Worm (Caenorhabditis elegans) whole organism, L2 larva: ENCODE results near the gene hen-1.

Source experiments
- C34F6.9 ChIP-seq: fragments of 150-350 bp; optimal IDR thresholded peaks from 2 replicates; lab custom pipeline; 2014; ENCODE audit warnings: missing biosample characterization, missing genetic modification characterization
- F13H6.1 ChIP-seq: sonication (generic microtip); optimal IDR thresholded peaks from 2 replicates; lab custom pipeline; 2016; ENCODE audit warnings: missing genetic modification characterization, missing compliant biosample characterization
- R02D3.7 ChIP-seq: fragments of 150-350 bp; optimal IDR thresholded peaks from 2 replicates; lab custom pipeline; 2014; ENCODE audit warnings: missing biosample characterization, missing genetic modification characterization
- ZK546.5 ChIP-seq: sonication (generic microtip); optimal IDR thresholded peaks from 2 replicates; lab custom pipeline; 2017; ENCODE audit warnings: missing biosample characterization, missing genetic modification characterization
- alr-1 ChIP-seq: fragments of 150-350 bp; optimal IDR thresholded peaks from 2 replicates; lab custom pipeline; 2014; ENCODE audit warnings: missing biosample characterization, missing genetic modification characterization
- ama-1 ChIP-seq: fragments of 150-350 bp; optimal IDR thresholded peaks from 2 replicates; lab custom pipeline; 2018; ENCODE audit warnings: inconsistent platforms
- blmp-1 ChIP-seq: sonication (generic microtip); optimal IDR thresholded peaks from 2 replicates; lab custom pipeline; 2017; ENCODE audit warnings: missing genetic modification characterization, mild to moderate bottlenecking, missing compliant biosample characterization, antibody characterized with exemption, moderate library complexity; ENCODE audit not compliant: insufficient read depth
- ceh-16 ChIP-seq: fragments of 150-350 bp; optimal IDR thresholded peaks from 2 replicates; lab custom pipeline; 2014; ENCODE audit warnings: missing biosample characterization, missing genetic modification characterization
- crh-2 ChIP-seq: sonication (generic microtip); optimal IDR thresholded peaks from 2 replicates; lab custom pipeline; 2017; ENCODE audit warnings: missing biosample characterization, missing genetic modification characterization
- dmd-4 ChIP-seq: sonication (generic microtip); optimal IDR thresholded peaks from 2 replicates; lab custom pipeline; 2017; ENCODE audit warnings: missing biosample characterization, missing genetic modification characterization
- egl-27 ChIP-seq: sonication (generic microtip); optimal IDR thresholded peaks from 3 replicates; lab custom pipeline; 2017; ENCODE audit warnings: missing biosample characterization, missing genetic modification reagents, missing genetic modification characterization
- elt-1 ChIP-seq: fragments of 150-350 bp; optimal IDR thresholded peaks from 2 replicates; lab custom pipeline; 2014; ENCODE audit warnings: missing biosample characterization, missing genetic modification characterization
- elt-3 ChIP-seq: sonication (generic microtip); optimal IDR thresholded peaks from 2 replicates; lab custom pipeline; 2017; ENCODE audit warnings: missing biosample characterization, missing genetic modification characterization
- fos-1 ChIP-seq: fragments of 150-350 bp; optimal IDR thresholded peaks from 2 replicates; lab custom pipeline; 2014; ENCODE audit warnings: missing biosample characterization, missing genetic modification characterization
- lin-13 ChIP-seq: fragments of 150-350 bp; optimal IDR thresholded peaks from 2 replicates; lab custom pipeline; 2014; ENCODE audit warnings: missing biosample characterization, missing genetic modification reagents, missing genetic modification characterization
- lin-39 ChIP-seq: fragments of 150-350 bp; optimal IDR thresholded peaks from 2 replicates; lab custom pipeline; 2014; ENCODE audit warnings: missing biosample characterization, missing genetic modification reagents, missing genetic modification characterization
- lsy-2 ChIP-seq, 2 experiments: fragments of 150-350 bp in 1 of 2; sonication (generic microtip) in 1 of 2; optimal IDR thresholded peaks; 2 replicates each; lab custom pipeline; 2014 to 2017; ENCODE audit warnings: missing biosample characterization in 2 of 2, missing genetic modification characterization in 2 of 2
- mab-5 ChIP-seq: fragments of 150-350 bp; optimal IDR thresholded peaks from 2 replicates; lab custom pipeline; 2014; ENCODE audit warnings: missing biosample characterization, missing genetic modification characterization
- nhr-10 ChIP-seq: sonication (generic microtip); optimal IDR thresholded peaks from 2 replicates; lab custom pipeline; 2017; ENCODE audit warnings: missing biosample characterization, missing genetic modification characterization
- nhr-11 ChIP-seq: fragments of 150-350 bp; optimal IDR thresholded peaks from 2 replicates; lab custom pipeline; 2014; ENCODE audit warnings: missing biosample characterization, missing genetic modification characterization
- nhr-12 ChIP-seq: fragments of 150-350 bp; optimal IDR thresholded peaks from 2 replicates; lab custom pipeline; 2014; ENCODE audit warnings: missing biosample characterization, missing genetic modification characterization
- nhr-21 ChIP-seq: fragments of 150-350 bp; optimal IDR thresholded peaks from 2 replicates; lab custom pipeline; 2014; ENCODE audit warnings: missing biosample characterization, missing genetic modification characterization
- nhr-23 ChIP-seq: fragments of 150-350 bp; optimal IDR thresholded peaks from 2 replicates; lab custom pipeline; 2014; ENCODE audit warnings: missing biosample characterization, missing genetic modification reagents, missing genetic modification characterization
- nhr-25 ChIP-seq: fragments of 150-350 bp; sonication (generic microtip); optimal IDR thresholded peaks from 3 replicates; lab custom pipeline; 2014; ENCODE audit warnings: missing biosample characterization, missing genetic modification characterization
- nhr-6 ChIP-seq: fragments of 150-350 bp; optimal IDR thresholded peaks from 2 replicates; lab custom pipeline; 2014; ENCODE audit warnings: missing biosample characterization, missing genetic modification characterization
- nhr-77 ChIP-seq: fragments of 150-350 bp; optimal IDR thresholded peaks from 2 replicates; lab custom pipeline; 2014; ENCODE audit warnings: missing biosample characterization, missing genetic modification characterization
- peb-1 ChIP-seq: fragments of 150-350 bp; optimal IDR thresholded peaks from 2 replicates; lab custom pipeline; 2014; ENCODE audit warnings: missing biosample characterization, missing genetic modification characterization
- sma-9 ChIP-seq, 2 experiments: fragments of 150-350 bp in 1 of 2; sonication (generic microtip) in 1 of 2; optimal IDR thresholded peaks; 2 replicates each; lab custom pipeline; 2014 to 2016; ENCODE audit warnings: missing genetic modification characterization in 2 of 2, mild to moderate bottlenecking in 1 of 2, missing biosample characterization in 1 of 2, missing compliant biosample characterization in 1 of 2, missing genetic modification reagents in 1 of 2, moderate library complexity in 1 of 2
- snpc-4 ChIP-seq: fragments of 150-350 bp; optimal IDR thresholded peaks from 2 replicates; lab custom pipeline; 2014; ENCODE audit warnings: missing biosample characterization, missing genetic modification characterization
- unc-39 ChIP-seq: fragments of 150-350 bp; optimal IDR thresholded peaks from 2 replicates; lab custom pipeline; 2014; ENCODE audit warnings: missing biosample characterization, missing genetic modification characterization
- zag-1 ChIP-seq: fragments of 150-350 bp; optimal IDR thresholded peaks from 2 replicates; lab custom pipeline; 2014; ENCODE audit warnings: missing biosample characterization, missing genetic modification characterization
- ztf-1 ChIP-seq: fragments of 200-800 bp; sonication (Bioruptor generic); conservative IDR thresholded peaks from 2 replicates; pipeline ENCODE4 v1.3.6; 2022; ENCODE audit warnings: missing genetic modification characterization, missing compliant biosample characterization
- ztf-11 ChIP-seq: sonication (generic microtip); optimal IDR thresholded peaks from 2 replicates; lab custom pipeline; 2017; ENCODE audit warnings: missing biosample characterization, missing genetic modification characterization
- ztf-4 ChIP-seq: fragments of 150-350 bp; optimal IDR thresholded peaks from 2 replicates; lab custom pipeline; 2014; ENCODE audit warnings: missing biosample characterization, missing genetic modification characterization

hen-1 gene

DNA sequence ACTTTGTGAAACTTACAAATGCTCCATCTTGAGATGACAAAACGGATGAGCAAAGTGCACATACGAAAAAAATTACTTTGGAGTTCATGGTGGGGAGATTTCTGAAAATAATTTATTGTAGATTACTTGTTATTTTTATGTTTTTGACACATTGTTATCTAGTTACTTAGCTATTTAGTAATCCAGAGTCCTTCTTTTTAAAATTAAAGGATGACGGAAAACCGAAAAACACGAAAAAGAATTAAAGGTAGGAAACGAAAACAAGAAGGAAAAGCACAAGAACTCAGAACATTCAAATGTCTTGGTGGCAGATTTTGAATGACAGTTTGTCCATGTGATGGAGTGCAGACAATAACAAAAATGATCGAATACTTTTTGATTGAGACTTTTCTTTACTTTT lies at the start of gene hen-1:
Gene hen-1 (minus strand): TSS at position 101 of the 400 bp plus-strand sequence.
- TF ChIP-seq blmp-1 (tag; lab: Kevin White, UChicago) = no peak
- no peak for TF ChIP-seq snpc-4 (tag; lab: Kevin White, UChicago)
- TF ChIP-seq unc-39 (tag; lab: Kevin White, UChicago) = no peak
- no peak for TF ChIP-seq alr-1 (tag; lab: Kevin White, UChicago)
- no peak for TF ChIP-seq lsy-2 (tag; optimal IDR thresholded peaks at IDR 0.05; lab: Kevin White, UChicago)
- no peak for TF ChIP-seq ceh-16 (tag; lab: Kevin White, UChicago)
- no peak for TF ChIP-seq nhr-12
- TF ChIP-seq nhr-77 (tag; lab: Kevin White, UChicago) = no peak
- TF ChIP-seq C34F6.9 (tag; lab: Kevin White, UChicago) = no peak
- no peak for TF ChIP-seq fos-1 (tag; lab: Kevin White, UChicago)
- no peak for TF ChIP-seq zag-1 (tag; lab: Kevin White, UChicago)
- TF ChIP-seq nhr-6 = no peak
- no peak for TF ChIP-seq nhr-23 (tag; lab: Kevin White, UChicago)
- TF ChIP-seq F13H6.1 = no peak

DNA sequence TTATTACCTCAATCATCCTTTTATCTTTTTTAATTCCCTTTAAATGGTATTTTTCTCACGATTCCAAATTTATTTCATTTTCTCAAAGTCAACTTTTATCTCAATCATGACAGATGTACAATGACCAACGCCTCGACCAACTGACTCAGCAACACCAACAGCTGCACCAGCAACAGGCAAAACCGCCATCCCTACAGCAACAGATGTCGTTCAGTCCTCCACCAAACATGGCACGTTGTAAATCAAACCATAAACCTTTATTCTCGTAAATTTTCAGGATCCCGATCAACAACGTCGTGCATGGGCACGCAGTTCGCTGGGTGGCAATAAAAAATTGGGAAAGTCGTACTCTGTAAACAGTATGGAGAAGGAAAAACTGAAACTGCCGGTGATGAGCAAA lies 46.0 kb upstream of the hen-1 start:
- TF ChIP-seq zag-1 (tag; lab: Kevin White, UChicago) (no peak), nhr-11 (tag; lab: Kevin White, UChicago) (no peak), ztf-11 (tag; lab: Kevin White, UChicago) (no peak), mab-5 (tag; lab: Kevin White, UChicago) (no peak), elt-3 (tag; lab: Kevin White, UChicago) (no peak), crh-2 (tag; lab: Kevin White, UChicago) (no peak), nhr-12 (no peak), sma-9 (GFP tag; optimal IDR thresholded peaks at IDR 0.05; lab: Kevin White, UChicago) (no peak), sma-9 (tag; optimal IDR thresholded peaks at IDR 0.05; lab: Kevin White, UChicago) (no peak), nhr-77 (tag; lab: Kevin White, UChicago) (no peak), lin-39 (tag; lab: Kevin White, UChicago) (no peak), ZK546.5 (tag; lab: Kevin White, UChicago) (no peak), nhr-10 (tag; lab: Kevin White, UChicago) (no peak), blmp-1 (tag; lab: Kevin White, UChicago) (no peak)
- TF ChIP-seq, all 48 proteins: peak for 0

DNA sequence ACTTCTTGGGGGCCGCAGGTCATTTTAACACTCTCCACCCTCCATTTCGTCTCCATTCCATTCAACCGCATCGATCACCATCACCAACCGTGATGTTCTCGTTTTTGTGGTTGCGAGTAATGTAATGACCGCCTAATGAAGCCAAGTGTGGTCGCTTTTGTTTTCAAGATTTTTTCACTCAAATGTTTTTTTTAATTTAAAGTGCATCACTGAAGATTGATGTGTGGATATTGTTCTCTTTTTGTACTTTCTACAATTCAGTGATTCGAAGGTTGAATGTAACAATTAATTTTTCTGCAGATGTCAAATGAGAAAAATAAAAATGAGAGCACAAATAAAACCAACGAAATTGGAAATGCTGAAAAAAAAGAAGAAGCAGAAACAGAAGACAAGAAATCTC lies 41.9 kb upstream of the hen-1 start, which contains the start of gene pgp-10:
Gene pgp-10 (plus strand): TSS at position 301 of the 400 bp plus-strand sequence.
- TF ChIP-seq ZK546.5 (tag; lab: Kevin White, UChicago) = no peak
- TF ChIP-seq nhr-6 = no peak
- TF ChIP-seq lin-39 (tag; lab: Kevin White, UChicago) = no peak
- TF ChIP-seq ceh-16 (tag; lab: Kevin White, UChicago) = no peak
- no peak for TF ChIP-seq lin-13 (GFP tag; lab: Kevin White, UChicago)
- no peak for TF ChIP-seq nhr-25 (tag; lab: Kevin White, UChicago)
- no peak for TF ChIP-seq elt-1 (tag; lab: Kevin White, UChicago)
- no peak for TF ChIP-seq crh-2 (tag; lab: Kevin White, UChicago)
- TF ChIP-seq ama-1 = no peak
- no peak for TF ChIP-seq dmd-4 (tag; lab: Kevin White, UChicago)
- TF ChIP-seq nhr-21 (tag; lab: Kevin White, UChicago) = no peak
- no peak for TF ChIP-seq peb-1 (tag; lab: Kevin White, UChicago)

DNA sequence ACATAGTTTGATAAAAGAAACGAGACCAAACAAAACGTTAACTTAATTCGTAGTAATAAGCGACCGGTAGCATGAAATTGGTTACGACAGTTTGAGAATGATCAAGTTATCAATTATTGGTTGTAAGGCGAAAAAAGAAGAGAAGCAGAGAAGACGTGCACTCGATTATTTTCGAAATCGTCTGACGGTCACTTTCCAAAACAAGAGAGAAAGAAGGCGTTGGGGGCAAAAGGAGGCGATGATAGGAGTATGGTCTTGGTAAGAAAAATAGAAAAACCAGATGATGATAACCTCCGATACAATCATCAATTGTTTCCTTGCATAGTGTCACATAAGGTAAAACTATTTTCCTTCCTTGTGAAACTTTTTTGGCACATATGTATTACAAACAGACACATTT lies 40.7 kb upstream of the hen-1 start:
- TF ChIP-seq nhr-25 (tag; lab: Kevin White, UChicago) (peak; percentile 19), peb-1 (tag; lab: Kevin White, UChicago) (no peak), blmp-1 (tag; lab: Kevin White, UChicago) (peak; percentile 24)

DNA sequence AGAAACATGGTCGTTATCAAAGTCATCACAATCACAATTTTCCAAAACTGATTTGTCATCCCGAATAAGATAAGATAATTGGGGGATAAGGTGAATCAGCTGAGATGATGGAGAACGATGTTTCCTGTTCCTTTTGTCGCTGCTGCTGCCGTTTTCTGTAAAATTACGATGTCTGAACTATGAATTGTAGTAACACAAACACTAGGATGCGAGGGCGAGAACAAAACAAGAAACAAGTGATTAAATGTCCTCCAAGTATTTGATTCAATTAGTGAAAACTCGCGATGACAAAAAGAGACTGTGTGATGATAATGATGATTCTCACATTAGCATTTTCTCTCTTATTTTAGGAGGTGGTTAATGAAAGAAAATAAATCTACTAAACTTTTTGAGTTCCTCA lies 39.1 kb upstream of the hen-1 start, which contains the start of gene C54D1.7:
Gene C54D1.7 (minus strand): TSS at position 157 of the 400 bp plus-strand sequence.
- TF ChIP-seq unc-39 (tag; lab: Kevin White, UChicago) (no peak), ama-1 (no peak), egl-27 (no peak), mab-5 (tag; lab: Kevin White, UChicago) (no peak), ceh-16 (tag; lab: Kevin White, UChicago) (no peak), ztf-1 (GFP tag; lab: Robert Waterston, UW) (no peak), nhr-77 (tag; lab: Kevin White, UChicago) (no peak), peb-1 (tag; lab: Kevin White, UChicago) (no peak), blmp-1 (tag; lab: Kevin White, UChicago) (no peak), R02D3.7 (tag; lab: Kevin White, UChicago) (no peak), ztf-4 (tag; lab: Kevin White, UChicago) (no peak), nhr-10 (tag; lab: Kevin White, UChicago) (no peak), crh-2 (tag; lab: Kevin White, UChicago) (no peak), nhr-11 (tag; lab: Kevin White, UChicago) (no peak), alr-1 (tag; lab: Kevin White, UChicago) (no peak)
- TF ChIP-seq, all 48 proteins: peak for 0
